Worm (Caenorhabditis elegans) whole organism, L2 larva: ENCODE measurements around the gene nlp-1.

Source experiments
- C34F6.9 ChIP-seq: fragments of 150-350 bp; optimal IDR thresholded peaks from 2 replicates; lab custom pipeline; 2014; ENCODE audit warnings: missing biosample characterization, missing genetic modification characterization
- F13H6.1 ChIP-seq: sonication (generic microtip); optimal IDR thresholded peaks from 2 replicates; lab custom pipeline; 2016; ENCODE audit warnings: missing genetic modification characterization, missing compliant biosample characterization
- R02D3.7 ChIP-seq: fragments of 150-350 bp; optimal IDR thresholded peaks from 2 replicates; lab custom pipeline; 2014; ENCODE audit warnings: missing biosample characterization, missing genetic modification characterization
- Y55F3AM.14 ChIP-seq: fragments of 200-800 bp; sonication (Bioruptor generic); optimal IDR thresholded peaks from 2 replicates; lab custom pipeline; 2018; ENCODE audit warnings: mild to moderate bottlenecking, missing genetic modification characterization, missing compliant biosample characterization
- alr-1 ChIP-seq: fragments of 150-350 bp; optimal IDR thresholded peaks from 2 replicates; lab custom pipeline; 2014; ENCODE audit warnings: missing biosample characterization, missing genetic modification characterization
- aly-2 ChIP-seq: fragments of 150-350 bp; optimal IDR thresholded peaks from 2 replicates; lab custom pipeline; 2014; ENCODE audit warnings: missing biosample characterization, missing genetic modification characterization
- blmp-1 ChIP-seq: sonication (generic microtip); optimal IDR thresholded peaks from 2 replicates; lab custom pipeline; 2017; ENCODE audit warnings: missing genetic modification characterization, mild to moderate bottlenecking, missing compliant biosample characterization, antibody characterized with exemption, moderate library complexity; ENCODE audit not compliant: insufficient read depth
- ceh-16 ChIP-seq: fragments of 150-350 bp; optimal IDR thresholded peaks from 2 replicates; lab custom pipeline; 2014; ENCODE audit warnings: missing biosample characterization, missing genetic modification characterization
- ceh-82 ChIP-seq: fragments of 150-350 bp; optimal IDR thresholded peaks from 2 replicates; lab custom pipeline; 2014; ENCODE audit warnings: missing biosample characterization, missing genetic modification characterization
- crh-2 ChIP-seq: sonication (generic microtip); optimal IDR thresholded peaks from 2 replicates; lab custom pipeline; 2017; ENCODE audit warnings: missing biosample characterization, missing genetic modification characterization
- dmd-4 ChIP-seq: sonication (generic microtip); optimal IDR thresholded peaks from 2 replicates; lab custom pipeline; 2017; ENCODE audit warnings: missing biosample characterization, missing genetic modification characterization
- egl-27 ChIP-seq: sonication (generic microtip); optimal IDR thresholded peaks from 3 replicates; lab custom pipeline; 2017; ENCODE audit warnings: missing biosample characterization, missing genetic modification reagents, missing genetic modification characterization
- elt-1 ChIP-seq: fragments of 150-350 bp; optimal IDR thresholded peaks from 2 replicates; lab custom pipeline; 2014; ENCODE audit warnings: missing biosample characterization, missing genetic modification characterization
- fos-1 ChIP-seq: fragments of 150-350 bp; optimal IDR thresholded peaks from 2 replicates; lab custom pipeline; 2014; ENCODE audit warnings: missing biosample characterization, missing genetic modification characterization
- gmeb-1 ChIP-seq: fragments of 150-350 bp; optimal IDR thresholded peaks from 2 replicates; lab custom pipeline; 2014; ENCODE audit warnings: missing biosample characterization, missing genetic modification characterization
- lin-13 ChIP-seq: fragments of 150-350 bp; optimal IDR thresholded peaks from 2 replicates; lab custom pipeline; 2014; ENCODE audit warnings: missing biosample characterization, missing genetic modification reagents, missing genetic modification characterization
- lsy-2 ChIP-seq, 2 experiments: fragments of 150-350 bp in 1 of 2; sonication (generic microtip) in 1 of 2; optimal IDR thresholded peaks; 2 replicates each; lab custom pipeline; 2014 to 2017; ENCODE audit warnings: missing biosample characterization in 2 of 2, missing genetic modification characterization in 2 of 2
- mbf-1 ChIP-seq: sonication (generic microtip); optimal IDR thresholded peaks from 2 replicates; lab custom pipeline; 2017; ENCODE audit warnings: missing biosample characterization, missing genetic modification characterization
- mdl-1 ChIP-seq, 2 experiments: fragments of 150-350 bp in 1 of 2; sonication (generic microtip) in 1 of 2; optimal IDR thresholded peaks; 2 replicates each; lab custom pipeline; 2017; ENCODE audit warnings: missing biosample characterization in 2 of 2, missing genetic modification characterization in 2 of 2
- nhr-10 ChIP-seq: sonication (generic microtip); optimal IDR thresholded peaks from 2 replicates; lab custom pipeline; 2017; ENCODE audit warnings: missing biosample characterization, missing genetic modification characterization
- nhr-12 ChIP-seq: fragments of 150-350 bp; optimal IDR thresholded peaks from 2 replicates; lab custom pipeline; 2014; ENCODE audit warnings: missing biosample characterization, missing genetic modification characterization
- nhr-129 ChIP-seq: fragments of 150-350 bp; optimal IDR thresholded peaks from 2 replicates; lab custom pipeline; 2014; ENCODE audit warnings: missing biosample characterization, missing genetic modification characterization
- nhr-21 ChIP-seq: fragments of 150-350 bp; optimal IDR thresholded peaks from 2 replicates; lab custom pipeline; 2014; ENCODE audit warnings: missing biosample characterization, missing genetic modification characterization
- nhr-23 ChIP-seq: fragments of 150-350 bp; optimal IDR thresholded peaks from 2 replicates; lab custom pipeline; 2014; ENCODE audit warnings: missing biosample characterization, missing genetic modification reagents, missing genetic modification characterization
- nhr-237 ChIP-seq: fragments of 150-350 bp; optimal IDR thresholded peaks from 2 replicates; lab custom pipeline; 2014; ENCODE audit warnings: missing biosample characterization, missing genetic modification characterization
- nhr-6 ChIP-seq: fragments of 150-350 bp; optimal IDR thresholded peaks from 2 replicates; lab custom pipeline; 2014; ENCODE audit warnings: missing biosample characterization, missing genetic modification characterization
- nhr-77 ChIP-seq: fragments of 150-350 bp; optimal IDR thresholded peaks from 2 replicates; lab custom pipeline; 2014; ENCODE audit warnings: missing biosample characterization, missing genetic modification characterization
- sem-4 ChIP-seq: fragments of 150-350 bp; optimal IDR thresholded peaks from 2 replicates; lab custom pipeline; 2014; ENCODE audit warnings: missing biosample characterization, missing genetic modification reagents, missing genetic modification characterization
- skn-1 ChIP-seq: sonication (generic microtip); optimal IDR thresholded peaks from 2 replicates; lab custom pipeline; 2017; ENCODE audit warnings: missing biosample characterization, missing genetic modification characterization
- sma-9 ChIP-seq, 2 experiments: fragments of 150-350 bp in 1 of 2; sonication (generic microtip) in 1 of 2; optimal IDR thresholded peaks; 2 replicates each; lab custom pipeline; 2014 to 2016; ENCODE audit warnings: missing genetic modification characterization in 2 of 2, mild to moderate bottlenecking in 1 of 2, missing biosample characterization in 1 of 2, missing compliant biosample characterization in 1 of 2, missing genetic modification reagents in 1 of 2, moderate library complexity in 1 of 2
- unc-39 ChIP-seq: fragments of 150-350 bp; optimal IDR thresholded peaks from 2 replicates; lab custom pipeline; 2014; ENCODE audit warnings: missing biosample characterization, missing genetic modification characterization
- unc-55 ChIP-seq: fragments of 150-350 bp; sonication (generic microtip); optimal IDR thresholded peaks from 3 replicates; lab custom pipeline; 2014; ENCODE audit warnings: missing biosample characterization, missing genetic modification reagents, missing genetic modification characterization
- ztf-1 ChIP-seq: fragments of 200-800 bp; sonication (Bioruptor generic); conservative IDR thresholded peaks from 2 replicates; pipeline ENCODE4 v1.3.6; 2022; ENCODE audit warnings: missing genetic modification characterization, missing compliant biosample characterization
- ztf-11 ChIP-seq: sonication (generic microtip); optimal IDR thresholded peaks from 2 replicates; lab custom pipeline; 2017; ENCODE audit warnings: missing biosample characterization, missing genetic modification characterization

nlp-1 gene

DNA sequence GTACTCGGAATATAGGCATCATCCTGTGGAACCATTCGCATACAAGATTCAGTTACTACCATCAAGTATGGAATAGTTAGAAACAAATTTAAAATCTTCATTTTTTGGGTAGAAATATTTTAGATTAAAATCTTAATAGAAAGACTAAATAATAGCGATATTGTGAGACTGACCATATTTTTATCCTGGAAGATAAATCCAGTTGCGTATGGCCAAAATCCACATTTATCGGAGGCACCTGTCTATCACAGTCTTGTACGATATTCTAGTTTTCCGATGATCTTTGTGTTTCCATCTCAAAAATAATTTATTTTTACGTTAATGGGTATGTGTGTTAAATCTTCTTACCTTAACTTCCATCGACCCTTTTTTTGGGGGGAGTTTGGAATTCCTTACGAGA, 36.9 kb downstream of the nlp-1 start, which contains the start of gene F47B7.3:
TSS of gene F47B7.3 (minus strand) at position 101 of the 400 bp plus-strand sequence.
- TF ChIP-seq unc-39 (tag; lab: Kevin White, UChicago) (no peak), ceh-16 (tag; lab: Kevin White, UChicago) (no peak), mdl-1 (tag; optimal IDR thresholded peaks at IDR 0.05; lab: Kevin White, UChicago) (no peak), fos-1 (tag; lab: Kevin White, UChicago) (no peak), ceh-82 (no peak), alr-1 (tag; lab: Kevin White, UChicago) (no peak), gmeb-1 (tag; lab: Kevin White, UChicago) (no peak), nhr-10 (no peak), elt-1 (tag; lab: Kevin White, UChicago) (no peak), lin-13 (GFP tag; lab: Kevin White, UChicago) (no peak), nhr-237 (tag; lab: Kevin White, UChicago) (no peak), Y55F3AM.14 (GFP tag; lab: Kevin White, UChicago) (no peak), nhr-77 (tag; lab: Kevin White, UChicago) (no peak), ztf-1 (GFP tag; lab: Robert Waterston, UW) (no peak), C34F6.9 (tag; lab: Kevin White, UChicago) (no peak), mbf-1 (no peak), nhr-23 (no peak), lsy-2 (tag; optimal IDR thresholded peaks at IDR 0.05; lab: Kevin White, UChicago) (no peak), egl-27 (tag; lab: Kevin White, UChicago) (no peak)

DNA sequence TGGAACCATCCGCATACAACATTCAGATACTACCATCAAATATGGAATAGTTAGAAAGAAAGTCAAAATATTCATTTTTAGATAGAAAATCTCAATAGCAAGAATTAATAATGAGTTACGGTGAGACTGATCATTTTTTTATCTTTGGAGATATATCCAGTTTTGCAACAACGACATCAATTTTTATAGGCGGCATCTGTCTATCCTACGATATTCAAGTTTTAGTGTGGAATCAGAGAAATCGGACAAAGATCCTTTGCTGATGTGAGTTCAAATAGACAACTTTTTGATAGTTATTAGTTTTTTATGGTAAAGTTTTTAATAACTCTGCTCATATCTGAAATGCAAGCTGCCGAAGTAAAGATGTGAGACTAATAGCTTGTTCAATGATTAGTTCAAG, 39.2 kb downstream of the nlp-1 start, which contains the start of gene F47B7.4:
TSS of gene F47B7.4 (minus strand) at position 101 of the 400 bp plus-strand sequence.
- TF ChIP-seq nhr-23 = no peak
- no peak for TF ChIP-seq aly-2 (tag; lab: Kevin White, UChicago)
- no peak for TF ChIP-seq elt-1 (tag; lab: Kevin White, UChicago)
- no peak for TF ChIP-seq nhr-21 (tag; lab: Kevin White, UChicago)
- no peak for TF ChIP-seq nhr-12 (tag; lab: Kevin White, UChicago)
- no peak for TF ChIP-seq blmp-1 (tag; lab: Kevin White, UChicago)
- no peak for TF ChIP-seq F13H6.1 (tag; lab: Kevin White, UChicago)
- no peak for TF ChIP-seq Y55F3AM.14 (GFP tag; lab: Kevin White, UChicago)
- no peak for TF ChIP-seq nhr-6 (tag; lab: Kevin White, UChicago)
- TF ChIP-seq nhr-77 (tag; lab: Kevin White, UChicago) = no peak

DNA sequence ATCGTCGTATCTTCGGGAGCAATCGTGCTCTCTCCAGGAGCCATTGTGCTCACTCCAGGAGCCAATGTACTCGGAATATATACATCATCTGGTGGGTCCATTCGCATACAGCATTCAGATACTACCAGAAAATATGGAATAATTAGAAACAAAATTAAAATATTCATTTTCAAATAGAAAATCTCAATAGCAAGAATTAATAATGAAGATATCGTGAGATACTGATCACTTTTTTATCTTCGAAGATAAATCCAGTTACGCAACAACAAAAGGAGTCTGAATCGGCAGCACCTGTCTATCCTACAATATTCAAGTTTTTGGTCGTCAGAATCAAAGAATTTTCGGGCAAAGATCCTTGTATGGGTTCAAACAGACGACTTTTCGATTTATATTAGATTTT, 41.3 kb downstream of the nlp-1 start, which contains the start of gene F47B7.5:
TSS of gene F47B7.5 (minus strand) at position 101 of the 400 bp plus-strand sequence.
- TF ChIP-seq ztf-11 (tag; lab: Kevin White, UChicago) (no peak), dmd-4 (tag; lab: Kevin White, UChicago) (no peak), F13H6.1 (tag; lab: Kevin White, UChicago) (no peak)
- TF ChIP-seq, all 48 proteins: peak for 0

DNA sequence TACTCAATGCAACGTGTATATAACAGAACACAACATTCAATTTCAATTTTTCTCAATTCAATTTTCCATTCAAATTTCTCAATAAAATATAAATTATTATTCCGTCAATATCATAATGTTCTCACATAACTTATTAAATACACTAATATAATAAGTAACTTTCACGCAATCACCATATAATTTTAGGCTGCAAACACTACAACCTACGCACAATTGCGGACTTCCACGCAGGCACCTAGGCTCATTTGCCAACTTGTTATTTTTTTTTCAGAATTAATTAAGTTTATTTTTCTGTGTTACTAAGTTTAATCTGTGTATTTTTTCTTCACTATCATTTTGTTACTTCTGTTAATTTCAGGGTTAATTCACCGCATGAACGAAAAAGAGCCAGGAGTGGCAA, 45.0 kb downstream of the nlp-1 start, which contains the start of gene F47B7.2:
TSS of gene F47B7.2 (plus strand) at position 358 of the 400 bp plus-strand sequence.
- peak; percentile 57 for TF ChIP-seq C34F6.9 (tag; lab: Kevin White, UChicago)
- TF ChIP-seq sma-9 (GFP tag; optimal IDR thresholded peaks at IDR 0.05; lab: Kevin White, UChicago) = peak; percentile 19
- TF ChIP-seq sma-9 (tag; optimal IDR thresholded peaks at IDR 0.05; lab: Kevin White, UChicago) = no peak
- peak in 1 of 2 experiments; percentile 21 for TF ChIP-seq lsy-2 (tag; optimal IDR thresholded peaks at IDR 0.05; lab: Kevin White, UChicago)
- no peak for TF ChIP-seq skn-1
- TF ChIP-seq fos-1 (tag; lab: Kevin White, UChicago) = peak; percentile 13
- TF ChIP-seq R02D3.7 (tag; lab: Kevin White, UChicago) = no peak
- TF ChIP-seq nhr-12 (tag; lab: Kevin White, UChicago) = no peak
- TF ChIP-seq crh-2 (tag; lab: Kevin White, UChicago) = peak; percentile 17
- peak; percentile 38 for TF ChIP-seq gmeb-1 (tag; lab: Kevin White, UChicago)
- peak; percentile 64 for TF ChIP-seq unc-55 (GFP tag; lab: Kevin White, UChicago)
- no peak for TF ChIP-seq nhr-129 (tag; lab: Kevin White, UChicago)
- no peak for TF ChIP-seq elt-1 (tag; lab: Kevin White, UChicago)
- peak; percentile 15 for TF ChIP-seq sem-4 (tag; lab: Kevin White, UChicago)
- no peak for TF ChIP-seq dmd-4 (tag; lab: Kevin White, UChicago)
- TF ChIP-seq, all 48 proteins: peak for 8
